Fruit fly (Drosophila melanogaster): ENCODE measurements around the gene CG11693.

CG11693 gene

dm6 chr3R:8355579-8355978 is 45.0 kb upstream of the CG11693 start (continued):
- TF ChIP-seq CG18262 (tag; optimal IDR thresholded peaks at IDR 0.05) (peak; percentile 86), luna (GFP tag; optimal IDR thresholded peaks at IDR 0.05) (peak; percentile 95), CoRest (tag; optimal IDR thresholded peaks at IDR 0.05) (peak; percentile 92), al (GFP tag; IDR thresholded peaks at IDR 0.05) (peak; percentile 97), Nf-YA (GFP tag; IDR thresholded peaks at IDR 0.05) (peak; percentile 91), CG2120 (GFP tag; optimal IDR thresholded peaks at IDR 0.05) (peak; percentile 99), wek (GFP tag; optimal IDR thresholded peaks at IDR 0.05) (peak; percentile 75), CG11398 (GFP tag; optimal IDR thresholded peaks at IDR 0.05) (peak; percentile 88), sr (GFP tag; IDR thresholded peaks at IDR 0.05) (peak; percentile 69; the same call in 2 of the 3 replicates), pum (GFP tag; optimal IDR thresholded peaks at IDR 0.05) (peak; percentile 94), CG12299 (tag; optimal IDR thresholded peaks at IDR 0.05) (peak; percentile 94), CG3163 (GFP tag; optimal IDR thresholded peaks at IDR 0.05) (peak; percentile 84), bbx (GFP tag; IDR thresholded peaks at IDR 0.05; ENCODE audit: partially characterized antibody) (no peak), Fer2 (tag; optimal IDR thresholded peaks at IDR 0.05) (peak; percentile 83), lola (GFP tag; optimal IDR thresholded peaks at IDR 0.05) (peak in 1 of 3 experiments; percentile 70), GATAe (GFP tag; conservative IDR thresholded peaks at IDR 0.05) (peak; percentile 87), HLH54F (GFP tag; optimal IDR thresholded peaks at IDR 0.05) (peak; percentile 96), Jarid2 (GFP tag; optimal IDR thresholded peaks at IDR 0.05) (peak; percentile 75), CG12236 (GFP tag; optimal IDR thresholded peaks at IDR 0.05) (peak; percentile 80), org-1 (GFP tag; optimal IDR thresholded peaks at IDR 0.05) (peak; percentile 93), CG3407 (GFP tag; optimal IDR thresholded peaks at IDR 0.05) (peak; percentile 87), Sry-δ (GFP tag; optimal IDR thresholded peaks at IDR 0.05) (peak; percentile 60), Sox100B (GFP tag; optimal IDR thresholded peaks at IDR 0.05) (peak; percentile 86), scrt (GFP tag; optimal IDR thresholded peaks at IDR 0.05) (peak; percentile 94), B-H2 (GFP tag; optimal IDR thresholded peaks at IDR 0.05) (peak; percentile 90), CG14667 (GFP tag; IDR thresholded peaks at IDR 0.05) (peak; percentile 90), psq (GFP tag; optimal IDR thresholded peaks at IDR 0.05) (peak; percentile 79), CG3726 (GFP tag; IDR thresholded peaks at IDR 0.05) (peak; percentile 88), Hmx (GFP tag; optimal IDR thresholded peaks at IDR 0.05) (peak; percentile 87), bab2 (GFP tag; optimal IDR thresholded peaks at IDR 0.05) (peak; percentile 96), chinmo (GFP tag; IDR thresholded peaks at IDR 0.05; ENCODE audit: partially characterized antibody) (no peak), CG17359 (tag; optimal IDR thresholded peaks at IDR 0.05) (peak; percentile 96), sima (GFP tag; optimal IDR thresholded peaks at IDR 0.05) (peak; percentile 88), otp (GFP tag; IDR thresholded peaks at IDR 0.05) (peak; percentile 83; the same call in 2 of the 3 replicates), nerfin-1 (tag; optimal IDR thresholded peaks at IDR 0.05) (peak; percentile 83), tio (GFP tag; optimal IDR thresholded peaks at IDR 0.05) (peak; percentile 96), btn (GFP tag; optimal IDR thresholded peaks at IDR 0.05) (peak; percentile 74), D19A (tag; optimal IDR thresholded peaks at IDR 0.05) (peak; percentile 82), peb (GFP tag; IDR thresholded peaks at IDR 0.05) (peak; percentile 84), B-H1 (GFP tag; IDR thresholded peaks at IDR 0.05) (peak; percentile 92), CG18764 (GFP tag; optimal IDR thresholded peaks at IDR 0.05) (peak; percentile 92), Ets97D (GFP tag; optimal IDR thresholded peaks at IDR 0.05) (peak; percentile 82), prd (optimal IDR thresholded peaks at IDR 0.05) (no peak), prd (GFP tag; IDR thresholded peaks at IDR 0.05) (peak; percentile 94), Mrtf (GFP tag; IDR thresholded peaks at IDR 0.05) (peak; percentile 94), CG6272 (GFP tag; IDR thresholded peaks at IDR 0.05) (peak; percentile 90), CG10321 (GFP tag; IDR thresholded peaks at IDR 0.05) (peak; percentile 72), CG12942 (GFP tag; optimal IDR thresholded peaks at IDR 0.05) (peak; percentile 91), Doc3 (GFP tag; IDR thresholded peaks at IDR 0.05; ENCODE audit: partially characterized antibody) (no peak), D19B (GFP tag; optimal IDR thresholded peaks at IDR 0.05) (peak; percentile 90), CG17328 (GFP tag; IDR thresholded peaks at IDR 0.05) (peak; percentile 89)

Data from whole organism, embryonic.